Fruit fly (Drosophila melanogaster) whole organism, wandering third instar larva: ENCODE data around the gene CycT.

ENCODE experiments used
- Abd-B ChIP-seq: fragments of >200 bp; optimal IDR thresholded peaks from 2 replicates; lab custom pipeline; 2017; ENCODE audit warnings: missing biosample characterization, missing genetic modification characterization
- CG32264 ChIP-seq: fragments of 200-800 bp; sonication (Bioruptor generic); optimal IDR thresholded peaks from 2 replicates; lab custom pipeline; 2016; ENCODE audit warnings: missing biosample characterization, missing genetic modification characterization
- CG9705 ChIP-seq: fragments of 200-800 bp; sonication (Bioruptor generic); optimal IDR thresholded peaks from 2 replicates; lab custom pipeline; 2018; ENCODE audit warnings: missing biosample characterization, mild to moderate bottlenecking, missing genetic modification characterization
- CrebA ChIP-seq: fragments of 200-800 bp; sonication (Bioruptor generic); optimal IDR thresholded peaks from 2 replicates; lab custom pipeline; 2016; ENCODE audit warnings: missing biosample characterization, mild to moderate bottlenecking, missing genetic modification characterization, borderline replicate concordance
- Dif ChIP-seq: fragments of 200-275, 200-300 bp; sonication (Bioruptor generic); optimal IDR thresholded peaks from 2 replicates; lab custom pipeline; 2018; ENCODE audit warnings: missing biosample characterization, missing genetic modification characterization; ENCODE audit not compliant: partially characterized antibody
- GATAd ChIP-seq: sonication (Bioruptor generic); optimal IDR thresholded peaks from 2 replicates; lab custom pipeline; 2016; ENCODE audit warnings: missing biosample characterization, missing genetic modification characterization
- HLH106 ChIP-seq: fragments of 200-800 bp; optimal IDR thresholded peaks from 3 replicates; lab custom pipeline; 2019; ENCODE audit warnings: missing biosample characterization, mild to moderate bottlenecking, missing genetic modification characterization, moderate library complexity
- Hnf4 ChIP-seq: fragments of 200-800 bp; sonication (Bioruptor generic); optimal IDR thresholded peaks from 2 replicates; lab custom pipeline; 2016; ENCODE audit warnings: missing biosample characterization, mild to moderate bottlenecking, missing genetic modification characterization
- Hr78 ChIP-seq: fragments of >200 bp; optimal IDR thresholded peaks from 2 replicates; lab custom pipeline; 2017; ENCODE audit warnings: missing biosample characterization, missing genetic modification characterization
- Hr83 ChIP-seq: fragments of 200-300 bp; sonication (Bioruptor generic); optimal IDR thresholded peaks from 2 replicates; lab custom pipeline; 2016; ENCODE audit warnings: missing biosample characterization, mild to moderate bottlenecking, missing genetic modification characterization, moderate library complexity; ENCODE audit not compliant: poor library complexity, severe bottlenecking
- Jra ChIP-seq: sonication (Bioruptor generic); optimal IDR thresholded peaks from 2 replicates; lab custom pipeline; 2016; ENCODE audit warnings: missing biosample characterization, missing genetic modification characterization
- Mio ChIP-seq: sonication (Bioruptor generic); optimal IDR thresholded peaks from 2 replicates; lab custom pipeline; 2016; ENCODE audit warnings: missing biosample characterization, missing genetic modification characterization
- Myc ChIP-seq: fragments of >200 bp; optimal IDR thresholded peaks from 2 replicates; lab custom pipeline; 2017
- N ChIP-seq: fragments of >200 bp; optimal IDR thresholded peaks from 2 replicates; lab custom pipeline; 2018; ENCODE audit warnings: missing biosample characterization, missing external identifiers, missing genetic modification characterization
- Rel ChIP-seq, 2 experiments: fragments of 200-800 bp; sonication (Bioruptor generic) in 1 of 2; optimal IDR thresholded peaks; 2 replicates in 1 of 2; 3 replicates in 1 of 2; lab custom pipeline; 2016 to 2019; ENCODE audit warnings: mild to moderate bottlenecking in 2 of 2, missing biosample characterization in 2 of 2, missing genetic modification characterization in 2 of 2, moderate library complexity in 1 of 2
- Vsx2 ChIP-seq: fragments of 200-300, 225-300 bp; sonication (Bioruptor generic); optimal IDR thresholded peaks from 2 replicates; lab custom pipeline; 2018; ENCODE audit warnings: missing biosample characterization, missing genetic modification characterization; ENCODE audit not compliant: partially characterized antibody
- br ChIP-seq: fragments of 200-800 bp; sonication (Bioruptor generic); optimal IDR thresholded peaks from 2 replicates; lab custom pipeline; 2016; ENCODE audit warnings: missing biosample characterization, missing genetic modification characterization
- dmrt93B ChIP-seq: fragments of 200-800 bp; sonication (Bioruptor generic); optimal IDR thresholded peaks from 2 replicates; lab custom pipeline; 2018; ENCODE audit warnings: missing biosample characterization, mild to moderate bottlenecking, missing genetic modification characterization
- dsf ChIP-seq: sonication (Bioruptor generic); optimal IDR thresholded peaks from 2 replicates; lab custom pipeline; 2016; ENCODE audit warnings: missing biosample characterization, missing genetic modification characterization, borderline replicate concordance
- ey ChIP-seq: fragments of 200-800 bp; sonication (Bioruptor generic); optimal IDR thresholded peaks from 2 replicates; lab custom pipeline; 2016; ENCODE audit warnings: missing biosample characterization, missing genetic modification characterization
- foxo ChIP-seq, 2 experiments: fragments of 200-800 bp; sonication (Bioruptor generic); optimal IDR thresholded peaks; 2 replicates in 1 of 2; 3 replicates in 1 of 2; lab custom pipeline; 2016 to 2017; ENCODE audit warnings: missing biosample characterization in 2 of 2, missing genetic modification characterization in 2 of 2
- h ChIP-seq: fragments of 200-800 bp; sonication (Bioruptor generic); optimal IDR thresholded peaks from 3 replicates; lab custom pipeline; 2016; ENCODE audit warnings: missing biosample characterization, mild to moderate bottlenecking, missing genetic modification characterization
- jim ChIP-seq: fragments of 175-275, 200-325 bp; sonication (Bioruptor generic); optimal IDR thresholded peaks from 2 replicates; lab custom pipeline; 2016; ENCODE audit warnings: missing biosample characterization, mild to moderate bottlenecking, missing genetic modification characterization
- pan ChIP-seq: fragments of >200 bp; optimal IDR thresholded peaks from 2 replicates; lab custom pipeline; 2017
- psq ChIP-seq: fragments of 200-800 bp; sonication (Bioruptor generic); optimal IDR thresholded peaks from 3 replicates; lab custom pipeline; 2017; ENCODE audit warnings: missing biosample characterization, mild to moderate bottlenecking, missing genetic modification characterization, moderate library complexity
- rgr ChIP-seq: fragments of 200-800 bp; sonication (Bioruptor generic); optimal IDR thresholded peaks from 3 replicates; lab custom pipeline; 2016; ENCODE audit warnings: missing biosample characterization, mild to moderate bottlenecking, missing genetic modification characterization
- sage ChIP-seq: fragments of 200-800 bp; sonication (Bioruptor generic); optimal IDR thresholded peaks from 2 replicates; lab custom pipeline; 2016; ENCODE audit warnings: missing biosample characterization, mild to moderate bottlenecking, missing genetic modification characterization
- sv ChIP-seq: fragments of 200-800 bp; sonication (Bioruptor generic); optimal IDR thresholded peaks from 3 replicates; lab custom pipeline; 2016; ENCODE audit warnings: missing biosample characterization, missing genetic modification characterization
- tai ChIP-seq: sonication (Bioruptor generic); optimal IDR thresholded peaks from 2 replicates; lab custom pipeline; 2016; ENCODE audit warnings: missing biosample characterization, missing genetic modification characterization
- usp ChIP-seq: fragments of >200 bp; optimal IDR thresholded peaks from 2 replicates; lab custom pipeline; 2017; ENCODE audit warnings: missing biosample characterization, missing genetic modification characterization

The CycT gene

DNA sequence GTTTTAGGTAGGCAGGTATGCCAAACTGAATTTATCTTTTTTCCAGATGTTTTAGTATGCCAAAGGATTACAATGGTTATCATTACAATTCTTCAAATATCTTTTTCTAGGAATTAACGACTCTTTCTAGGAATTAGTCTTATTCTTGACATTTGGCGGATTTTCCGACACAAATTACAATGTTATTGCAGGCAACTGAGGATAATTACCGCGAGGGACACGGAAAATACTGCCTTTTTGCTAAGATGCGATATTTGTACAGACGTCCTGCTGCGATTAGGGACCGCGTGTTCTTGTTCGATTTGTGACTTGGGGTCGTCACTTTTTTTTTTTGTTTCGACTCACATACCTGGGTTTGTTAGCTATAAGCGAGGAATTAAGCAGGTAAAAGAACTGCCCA, 1.8 kb downstream of the CycT start:
- no peak for TF ChIP-seq CrebA (GFP tag; lab: Kevin White, UChicago)
- TF ChIP-seq foxo (GFP tag; optimal IDR thresholded peaks at IDR 0.05; lab: Kevin White, UChicago): no peak
- no peak for TF ChIP-seq Hnf4 (GFP tag; lab: Kevin White, UChicago)
- TF ChIP-seq usp: no peak
- no peak for TF ChIP-seq Dif
- no peak for TF ChIP-seq psq (GFP tag; lab: Kevin White, UChicago)
- no peak for TF ChIP-seq dmrt93B (GFP tag; lab: Kevin White, UChicago)
- TF ChIP-seq jim (GFP tag; lab: Kevin White, UChicago): no peak
- TF ChIP-seq CG9705 (GFP tag; lab: Kevin White, UChicago): no peak
- no peak for TF ChIP-seq ey (GFP tag; lab: Kevin White, UChicago)
- no peak for TF ChIP-seq Mio (GFP tag; lab: Kevin White, UChicago)
- no peak for TF ChIP-seq Hr78
- TF ChIP-seq Rel (GFP tag; optimal IDR thresholded peaks at IDR 0.05; lab: Kevin White, UChicago): no peak
- no peak for TF ChIP-seq Rel (tag; optimal IDR thresholded peaks at IDR 0.05; lab: Kevin White, UChicago)
- no peak for TF ChIP-seq CG32264 (GFP tag; lab: Kevin White, UChicago)
- no peak for TF ChIP-seq sv
- no peak for TF ChIP-seq HLH106 (tag; lab: Kevin White, UChicago)
- no peak for TF ChIP-seq pan
- no peak for TF ChIP-seq Myc (lab: Kevin White, UChicago)
- no peak for TF ChIP-seq tai (GFP tag; lab: Kevin White, UChicago)
- no peak for TF ChIP-seq sage (GFP tag; lab: Kevin White, UChicago)

DNA sequence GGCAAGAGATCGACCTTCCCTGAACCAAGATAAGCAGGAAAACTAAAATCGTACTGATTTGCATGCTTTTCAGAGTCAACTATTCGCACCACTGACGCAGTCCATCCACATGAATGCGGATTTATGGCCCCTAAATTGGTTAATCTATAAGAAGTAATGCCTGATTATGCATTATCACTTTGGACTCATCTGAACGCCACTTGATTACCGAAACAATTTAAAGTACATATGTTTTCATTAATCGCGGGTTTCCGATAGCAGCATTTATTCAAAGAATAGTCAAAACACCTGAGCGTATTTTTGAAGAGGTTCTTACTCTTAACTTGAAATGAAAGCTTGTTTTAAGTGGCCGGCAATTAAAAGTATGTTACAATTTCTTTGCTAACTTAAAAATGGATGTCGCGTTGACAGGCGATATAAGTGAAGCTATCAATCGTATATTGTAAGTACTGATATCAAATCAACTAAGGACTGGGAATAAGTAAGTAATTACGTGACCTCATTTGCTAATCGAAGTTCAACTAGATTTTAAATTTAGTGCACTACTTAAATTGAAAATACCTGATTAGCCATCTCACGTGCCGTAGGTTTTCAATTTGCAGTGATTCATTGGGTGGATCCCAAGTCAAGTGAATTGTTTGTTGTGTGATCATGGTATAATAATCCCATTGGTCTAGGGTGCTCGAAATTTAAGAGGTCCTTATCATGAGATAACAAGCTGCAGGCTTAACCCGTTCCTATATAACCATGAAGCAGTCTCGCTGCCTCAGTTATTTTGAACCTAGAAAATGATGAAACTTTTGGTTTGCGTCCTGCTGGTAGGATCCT, 8.3 kb downstream of the CycT start, which contains the start of the genes Jon74E and CG7542:
Jon74E (minus strand) TSS at position 79 of the 828 bp plus-strand sequence.
CG7542 (plus strand) TSS at position 778 of the 828 bp plus-strand sequence.
- no peak for TF ChIP-seq Abd-B (GFP tag; lab: Kevin White, UChicago)
- no peak for TF ChIP-seq CG32264 (GFP tag; lab: Kevin White, UChicago)
- no peak for TF ChIP-seq rgr (GFP tag; lab: Kevin White, UChicago)
- no peak for TF ChIP-seq h
- TF ChIP-seq usp: no peak
- no peak for TF ChIP-seq sage (GFP tag; lab: Kevin White, UChicago)
- no peak for TF ChIP-seq tai (GFP tag; lab: Kevin White, UChicago)
- no peak for TF ChIP-seq N
- TF ChIP-seq Hnf4 (GFP tag; lab: Kevin White, UChicago): no peak
- TF ChIP-seq GATAd (GFP tag; lab: Kevin White, UChicago): no peak
- no peak for TF ChIP-seq Jra (GFP tag; lab: Kevin White, UChicago)
- no peak for TF ChIP-seq Hr83 (GFP tag; lab: Kevin White, UChicago)
- TF ChIP-seq dmrt93B (GFP tag; lab: Kevin White, UChicago): no peak
- no peak for TF ChIP-seq Hr78
- TF ChIP-seq HLH106 (tag; lab: Kevin White, UChicago): no peak
- no peak for TF ChIP-seq ey (GFP tag; lab: Kevin White, UChicago)

DNA sequence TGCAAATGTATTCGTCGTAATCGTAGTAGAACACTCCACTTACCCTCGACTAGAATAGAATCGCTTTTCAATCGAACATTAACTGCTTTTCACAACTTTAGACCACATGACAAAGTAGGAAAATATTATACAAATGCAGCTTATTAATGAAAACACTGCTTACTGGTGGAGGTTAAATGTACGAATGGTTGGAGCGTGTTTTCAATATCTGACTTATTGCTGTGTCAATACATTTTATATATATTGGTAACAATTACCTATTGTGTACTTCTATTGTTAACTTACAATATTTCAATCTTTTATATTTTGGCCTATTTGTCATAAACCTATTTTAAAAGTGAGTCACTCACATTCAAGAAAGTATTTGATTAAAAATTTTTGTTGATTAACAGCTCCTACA, 17.6 kb downstream of the CycT start:
- TF ChIP-seq Mio (GFP tag; lab: Kevin White, UChicago) (no peak), dsf (GFP tag; lab: Kevin White, UChicago) (no peak), Rel (GFP tag; optimal IDR thresholded peaks at IDR 0.05; lab: Kevin White, UChicago) (no peak), Rel (tag; optimal IDR thresholded peaks at IDR 0.05; lab: Kevin White, UChicago) (no peak), Dif (no peak), jim (GFP tag; lab: Kevin White, UChicago) (no peak), pan (no peak), Vsx2 (no peak), CrebA (GFP tag; lab: Kevin White, UChicago) (no peak), Jra (GFP tag; lab: Kevin White, UChicago) (no peak), tai (GFP tag; lab: Kevin White, UChicago) (no peak), rgr (GFP tag; lab: Kevin White, UChicago) (no peak), dmrt93B (GFP tag; lab: Kevin White, UChicago) (no peak), sage (GFP tag; lab: Kevin White, UChicago) (no peak), foxo (GFP tag; optimal IDR thresholded peaks at IDR 0.05; lab: Kevin White, UChicago) (no peak)

dm6 chr3L:17538907-17539306, 18.7 kb downstream of the CycT start:
- TF ChIP-seq br (GFP tag; lab: Kevin White, UChicago) (no peak), pan (no peak), dsf (GFP tag; lab: Kevin White, UChicago) (no peak), usp (no peak), Abd-B (GFP tag; lab: Kevin White, UChicago) (no peak), Rel (GFP tag; optimal IDR thresholded peaks at IDR 0.05; lab: Kevin White, UChicago) (no peak), Rel (tag; optimal IDR thresholded peaks at IDR 0.05; lab: Kevin White, UChicago) (peak; percentile 72)
- TF ChIP-seq, all 38 proteins: peak for 1
